Fruit fly (Drosophila melanogaster) whole organism: ENCODE data around the gene Cka.
A peak's percentile ranks its signal among the peaks of the same experiment; 100 is the strongest.
"Not testable (repeated sequence)": the region's sequence is repeated elsewhere in the genome, so short reads cannot be mapped to it uniquely, and the experiment has no call there.

Experiments
- CG8478 ChIP-seq: fragments of >200 bp; optimal IDR thresholded peaks from 2 replicates; lab custom pipeline; 2018; ENCODE audit warnings: inconsistent platforms
- Dll ChIP-seq: fragments of >200 bp; optimal IDR thresholded peaks from 2 replicates; lab custom pipeline; 2017
- EcR ChIP-seq, 2 experiments: fragments of >200 bp; optimal IDR thresholded peaks; 2 replicates each; lab custom pipeline; 2017; ENCODE audit warnings: missing biosample characterization in 2 of 2, missing genetic modification characterization in 2 of 2, missing genetic modification reagents in 2 of 2
- pan ChIP-seq: fragments of >200 bp; optimal IDR thresholded peaks from 2 replicates; lab custom pipeline; 2017
- psq ChIP-seq: fragments of >200 bp; optimal IDR thresholded peaks from 2 replicates; lab custom pipeline; 2017
- usp ChIP-seq: fragments of >200 bp; optimal IDR thresholded peaks from 2 replicates; lab custom pipeline; 2017; ENCODE audit warnings: missing biosample characterization, missing genetic modification characterization, mixed read lengths

The Cka gene

DNA sequence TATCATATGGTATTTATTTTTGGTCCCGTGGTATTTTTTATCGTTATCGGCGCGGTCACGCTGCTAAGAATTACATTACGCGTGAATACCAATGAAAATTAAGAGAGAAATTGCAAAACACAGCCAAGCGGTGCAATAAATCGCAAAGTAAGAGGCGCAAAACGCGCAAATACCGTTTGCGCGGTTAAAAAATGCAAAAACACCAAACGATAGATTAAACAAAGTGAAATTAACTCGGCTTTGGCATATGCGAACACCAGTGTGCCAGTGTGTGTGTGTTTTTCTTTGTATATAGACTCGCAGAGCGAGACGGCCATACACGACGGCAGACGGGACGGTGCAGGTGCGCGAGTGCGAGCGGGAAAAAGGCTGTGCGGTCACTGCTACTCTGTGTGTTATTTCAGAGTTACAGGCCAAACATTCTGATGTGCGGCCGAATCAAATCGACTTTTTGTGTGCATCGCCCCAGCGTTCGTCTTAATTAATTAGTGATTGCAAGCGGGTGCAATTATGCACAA is at the start of gene Cka:
Cka (plus strand) TSS at position 29 of the 518 bp plus-strand sequence.
- peak; percentile 77 for TF ChIP-seq CG8478
- TF ChIP-seq Dll (lab: Kevin White, UChicago): no peak
- TF ChIP-seq usp: no peak

DNA sequence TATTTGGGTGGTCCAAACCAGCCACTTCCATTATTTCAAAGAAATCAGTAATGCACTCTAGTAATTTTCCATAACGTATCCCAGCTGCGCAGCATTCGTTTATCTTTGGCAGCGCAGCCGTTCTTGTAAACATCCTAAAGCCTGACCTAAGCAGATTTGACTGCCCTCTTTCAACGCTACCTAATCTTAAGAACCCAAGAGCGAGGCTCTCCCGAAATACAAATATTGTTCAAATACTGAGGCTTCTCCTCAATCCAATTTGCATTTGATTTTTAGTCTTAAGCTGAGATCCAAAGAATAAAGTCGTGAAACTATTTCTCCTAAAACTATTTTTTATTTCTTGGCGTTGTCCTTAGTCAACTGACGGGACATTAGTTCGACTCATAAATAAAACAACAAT is 46.9 kb upstream of the Cka start, which contains the start of gene CG7231:
CG7231 (plus strand) TSS at position 301 of the 400 bp plus-strand sequence.
- TF ChIP-seq pan (lab: Kevin White, UChicago); EcR (GFP tag; optimal IDR thresholded peaks at IDR 0.05; lab: Kevin White, UChicago); usp: not testable (repeated sequence)

DNA sequence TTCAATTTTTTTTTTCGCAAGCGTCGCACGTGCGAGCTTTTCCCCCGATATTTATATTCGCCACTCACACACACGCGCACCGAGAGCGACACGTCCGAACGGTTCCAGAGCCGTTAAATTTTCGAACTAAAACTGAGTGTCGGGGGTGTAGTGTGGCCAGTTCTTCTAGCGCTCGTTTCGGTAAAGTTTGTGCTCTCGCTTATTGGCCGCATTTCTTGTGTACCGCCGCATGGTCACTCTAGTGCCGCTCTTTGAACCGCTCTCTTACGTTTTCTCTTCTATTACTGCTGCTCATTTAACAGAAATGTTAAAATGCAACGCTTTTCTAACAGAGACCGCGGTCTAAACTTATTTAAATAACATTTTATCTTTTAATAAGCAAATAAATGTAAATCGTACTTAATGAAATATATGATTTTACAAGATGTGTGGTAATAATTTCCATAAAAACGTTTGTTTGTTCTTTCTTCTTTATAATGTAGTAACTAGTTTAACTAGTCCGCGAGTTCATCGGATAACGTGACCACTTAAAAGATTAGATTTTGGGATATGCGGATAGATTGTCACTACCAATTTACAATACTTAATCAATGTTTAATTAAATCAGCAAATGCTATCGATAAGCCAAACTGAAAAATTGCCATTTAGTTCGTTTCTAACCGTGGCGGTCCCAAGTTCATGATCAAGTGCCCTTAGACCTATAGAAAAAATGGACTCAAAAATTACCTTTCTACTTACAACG is 46.3 kb upstream of the Cka start, which contains the start of gene Snoo:
Snoo (minus strand) TSS at position 138 of the 742 bp plus-strand sequence.
- TF ChIP-seq Dll (lab: Kevin White, UChicago) (no peak), EcR (GFP tag; optimal IDR thresholded peaks at IDR 0.05; lab: Kevin White, UChicago) (no peak), usp (no peak), psq (no peak), CG8478 (no peak), pan (lab: Kevin White, UChicago) (no peak)

DNA sequence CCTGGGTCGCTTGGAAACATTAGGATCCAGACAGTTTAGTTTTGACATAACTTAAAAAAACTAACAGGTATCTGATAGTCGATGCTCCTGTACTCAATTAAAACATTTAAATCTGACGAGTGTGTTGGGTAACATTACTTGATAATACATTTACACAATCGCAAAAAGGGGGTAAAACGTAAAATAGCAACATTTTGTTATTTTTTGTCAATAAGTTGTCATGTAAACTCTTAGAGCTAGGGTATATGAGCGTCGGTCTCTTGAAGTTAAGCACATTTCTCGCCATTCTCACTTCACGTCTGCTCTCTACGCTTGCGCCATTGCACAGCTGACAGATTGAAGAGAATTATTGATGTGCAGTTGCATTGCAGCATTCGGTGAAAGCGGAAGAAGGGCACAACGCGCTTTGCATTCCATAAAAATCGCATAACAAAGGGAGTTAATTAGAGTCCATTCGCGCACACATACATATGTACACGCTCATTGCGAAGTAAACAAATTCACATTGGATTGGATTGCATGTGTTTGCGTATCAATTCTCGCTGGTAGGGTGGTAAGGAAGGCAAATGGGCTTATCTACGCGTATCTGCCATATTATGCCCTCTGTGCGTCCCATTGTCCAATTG is 45.5 kb upstream of the Cka start:
- TF ChIP-seq usp (no peak), pan (lab: Kevin White, UChicago) (no peak), Dll (lab: Kevin White, UChicago) (no peak), CG8478 (no peak), psq (no peak), EcR (GFP tag; optimal IDR thresholded peaks at IDR 0.05; lab: Kevin White, UChicago) (no peak)

DNA sequence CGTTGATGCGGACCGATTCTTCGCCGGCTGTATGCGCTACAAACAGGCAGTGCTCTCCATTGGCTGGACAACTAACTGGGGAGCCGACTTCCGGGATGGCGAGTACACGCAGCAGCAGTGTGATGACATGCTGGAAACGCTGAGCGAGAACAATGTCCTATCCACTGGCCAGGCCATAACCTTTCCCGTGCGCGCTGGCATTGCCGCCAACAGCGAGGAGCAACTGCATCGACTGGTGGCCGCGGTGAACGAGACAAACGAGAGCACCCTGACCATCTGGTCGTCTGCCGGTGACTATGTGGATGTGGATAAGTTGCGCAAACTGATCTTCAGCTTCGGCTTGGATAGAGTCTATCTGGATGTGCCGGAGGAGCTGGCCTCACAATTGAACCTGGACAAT is 44.3 kb upstream of the Cka start:
- TF ChIP-seq Dll (lab: Kevin White, UChicago): no peak
- TF ChIP-seq psq: no peak
- no peak for TF ChIP-seq EcR (GFP tag; optimal IDR thresholded peaks at IDR 0.05; lab: Kevin White, UChicago)
- no peak for TF ChIP-seq CG8478
- no peak for TF ChIP-seq pan (lab: Kevin White, UChicago)
- TF ChIP-seq usp: no peak

DNA sequence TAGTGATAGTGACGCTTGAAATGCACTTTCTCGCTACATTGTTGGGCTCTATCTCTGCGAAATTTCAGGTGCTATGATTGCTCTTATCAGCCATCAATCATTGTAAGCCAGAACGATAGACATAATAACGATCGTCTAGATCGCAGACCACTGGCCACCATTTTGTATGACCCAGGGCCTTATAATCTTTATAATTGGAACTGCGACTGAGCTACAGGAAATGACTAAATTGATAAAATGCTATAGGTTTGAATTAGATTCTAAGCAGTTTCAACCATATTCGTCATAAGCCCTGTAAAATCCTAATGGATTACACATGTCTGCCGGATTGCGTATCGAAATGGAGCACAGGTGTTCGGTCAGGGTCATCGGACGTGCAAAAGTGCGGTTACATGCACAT is 40.7 kb upstream of the Cka start:
- TF ChIP-seq psq: no peak
- TF ChIP-seq EcR (GFP tag; optimal IDR thresholded peaks at IDR 0.05; lab: Kevin White, UChicago): no peak
- no peak for TF ChIP-seq usp
- TF ChIP-seq pan (lab: Kevin White, UChicago): no peak
- no peak for TF ChIP-seq Dll (lab: Kevin White, UChicago)
- no peak for TF ChIP-seq CG8478

DNA sequence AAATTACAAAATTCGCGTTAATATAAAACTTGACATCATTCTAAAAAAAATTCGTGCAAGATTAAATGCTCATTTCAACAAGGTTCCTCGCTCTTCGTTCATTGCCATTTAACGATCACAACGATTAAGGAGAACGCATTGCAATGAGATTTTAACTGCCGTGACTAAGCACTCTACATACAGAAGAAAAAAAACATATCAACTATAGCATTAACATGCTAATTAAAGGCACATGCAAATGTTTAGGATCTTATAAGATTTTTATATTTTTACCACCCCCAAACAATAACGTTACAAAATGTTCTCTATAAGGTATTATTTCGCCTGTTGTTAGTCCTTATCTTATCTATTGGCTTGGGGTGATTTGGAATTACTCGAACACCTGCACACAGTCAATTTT is 39.8 kb upstream of the Cka start:
- TF ChIP-seq CG8478 (no peak), pan (lab: Kevin White, UChicago) (no peak), Dll (lab: Kevin White, UChicago) (no peak), usp (no peak), psq (no peak), EcR (GFP tag; optimal IDR thresholded peaks at IDR 0.05; lab: Kevin White, UChicago) (no peak)

DNA sequence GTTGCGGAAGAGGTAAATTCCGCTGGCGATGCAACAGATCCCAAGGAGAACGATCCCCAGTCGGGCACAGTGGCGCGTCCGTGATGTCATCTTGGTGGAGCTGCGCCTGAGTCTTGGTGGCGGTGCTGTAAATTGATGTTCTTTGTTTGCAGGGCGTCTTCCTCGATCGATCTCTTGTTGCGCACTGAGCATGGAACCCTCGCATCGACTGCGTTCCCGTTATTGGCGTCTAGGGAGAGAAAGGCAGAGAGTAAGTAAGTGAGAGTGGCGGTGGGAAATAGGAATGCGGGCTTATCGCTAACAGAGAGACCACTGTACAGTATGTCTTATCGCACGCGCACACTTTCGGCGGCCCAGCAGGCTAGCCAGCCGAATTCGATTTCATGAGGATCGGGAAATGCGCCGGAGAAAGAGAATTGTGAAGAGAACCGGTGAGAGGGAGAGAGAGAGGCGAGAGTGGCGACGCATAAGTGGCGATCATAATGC is 39.1 kb upstream of the Cka start:
- TF ChIP-seq Dll (lab: Kevin White, UChicago) (peak; percentile 93), pan (lab: Kevin White, UChicago) (no peak)

DNA sequence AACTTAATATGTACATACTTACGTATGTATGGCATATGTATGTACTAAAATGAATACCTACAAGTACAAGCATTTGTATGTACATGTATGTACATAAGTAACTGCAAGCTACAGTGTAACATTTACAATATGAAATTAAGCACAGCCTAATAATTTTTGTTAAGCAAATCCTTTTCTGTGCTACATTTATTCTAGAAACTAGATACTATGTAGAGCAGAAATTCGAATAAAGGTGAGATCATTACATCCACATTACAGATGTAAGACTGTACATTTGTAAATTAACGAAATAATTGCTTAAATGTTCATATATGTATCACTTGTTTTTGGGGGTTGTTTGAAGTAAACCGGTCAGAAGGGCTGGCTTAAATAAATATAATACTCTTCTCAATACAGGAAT is 38.6 kb upstream of the Cka start:
- TF ChIP-seq pan (lab: Kevin White, UChicago): no peak
- TF ChIP-seq psq: no peak
- no peak for TF ChIP-seq Dll (lab: Kevin White, UChicago)
- TF ChIP-seq CG8478: no peak
- TF ChIP-seq EcR (GFP tag; optimal IDR thresholded peaks at IDR 0.05; lab: Kevin White, UChicago): no peak
- no peak for TF ChIP-seq usp

DNA sequence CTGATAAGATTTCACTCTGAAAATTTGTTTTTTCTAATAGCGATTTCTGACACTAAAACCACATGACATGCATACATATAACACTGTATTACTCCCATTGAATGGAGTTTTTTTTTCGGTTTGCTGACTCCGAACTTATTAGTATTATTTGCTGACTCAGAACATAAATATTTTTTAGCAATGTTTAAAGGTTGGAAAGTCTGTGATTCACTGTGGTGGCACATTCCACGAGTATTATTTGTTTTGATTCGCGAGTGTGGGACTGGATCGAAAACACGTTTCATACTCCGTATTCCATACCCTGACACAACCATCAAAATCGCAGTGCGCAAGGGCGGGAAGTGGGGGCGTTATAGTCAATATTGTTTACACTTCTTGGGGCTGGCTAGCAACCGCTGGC is 37.9 kb upstream of the Cka start:
- no peak for TF ChIP-seq pan (lab: Kevin White, UChicago)

DNA sequence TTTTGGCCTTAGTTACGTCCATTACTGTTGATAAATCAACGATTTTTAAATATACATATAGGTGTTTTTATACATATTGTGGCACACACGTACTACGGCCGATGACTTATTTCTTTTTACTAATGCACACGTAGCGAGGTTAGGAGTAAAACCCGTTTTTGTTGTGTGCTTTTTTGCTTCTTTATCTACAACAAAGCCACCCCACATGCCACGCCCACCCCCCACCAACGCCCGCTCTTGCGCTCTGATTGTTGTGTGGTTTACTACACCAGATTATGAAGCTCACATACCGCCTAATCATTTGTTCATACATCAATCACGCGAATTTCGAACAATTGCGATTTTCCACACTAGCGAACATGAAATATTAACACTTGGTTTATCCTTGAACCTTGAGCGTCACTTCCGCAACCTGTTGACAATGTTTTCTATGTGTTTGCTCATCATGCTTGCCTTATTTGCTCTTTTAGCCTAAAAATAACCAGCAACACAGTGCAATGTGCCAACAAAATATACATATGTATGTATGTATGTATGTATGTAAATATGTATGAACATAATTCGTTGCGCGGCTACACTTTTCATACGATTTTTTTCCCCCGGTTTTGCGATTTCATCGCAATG is 37.3 kb upstream of the Cka start:
- TF ChIP-seq usp: no peak
- TF ChIP-seq Dll (lab: Kevin White, UChicago): no peak
- TF ChIP-seq EcR (GFP tag; optimal IDR thresholded peaks at IDR 0.05; lab: Kevin White, UChicago): no peak
- no peak for TF ChIP-seq pan (lab: Kevin White, UChicago)
- no peak for TF ChIP-seq CG8478
- TF ChIP-seq psq: no peak

DNA sequence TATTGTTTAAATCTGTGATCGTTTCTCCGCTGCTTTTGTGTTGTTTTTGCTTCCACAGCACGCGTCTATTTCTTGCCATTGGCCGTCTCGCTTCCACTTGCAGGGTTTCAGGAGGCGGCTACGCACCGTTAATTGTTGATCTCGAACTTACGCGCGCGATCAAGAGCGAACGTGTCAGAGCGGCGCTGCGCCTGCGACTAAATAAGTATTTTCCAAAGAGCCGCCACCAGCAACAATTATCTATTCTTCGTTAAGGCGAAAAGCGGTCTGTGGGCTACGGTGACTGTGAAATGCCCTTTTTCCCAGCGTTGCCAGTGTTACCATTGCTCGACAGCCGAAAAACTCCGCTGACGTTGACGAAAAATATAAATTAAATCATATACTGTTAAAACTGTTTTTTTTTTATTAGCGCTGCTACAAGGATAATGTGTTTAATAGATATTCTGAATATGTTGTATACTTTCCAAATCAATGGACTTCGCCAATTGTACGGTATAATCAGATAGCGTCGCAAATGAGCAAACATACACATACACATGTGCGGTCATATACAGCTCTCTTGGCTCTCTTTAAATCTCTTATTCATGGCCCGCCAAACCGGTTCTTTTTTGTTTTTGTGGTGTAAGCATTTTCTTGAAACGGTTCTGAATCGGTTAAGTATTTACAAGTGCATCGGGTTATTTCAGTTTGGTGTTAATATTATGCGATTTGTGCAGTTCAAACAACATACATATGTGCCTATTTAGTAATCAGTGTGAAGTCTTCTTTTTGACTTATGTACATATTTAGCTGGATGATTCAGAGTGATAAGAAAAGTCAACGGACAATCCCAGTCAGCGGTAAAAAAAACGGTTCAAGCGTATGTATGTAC is 36.3 kb upstream of the Cka start, which contains the start of gene pes:
pes (minus strand) TSS at position 201 of the 871 bp plus-strand sequence.
- TF ChIP-seq Dll (lab: Kevin White, UChicago) (no peak), CG8478 (no peak), EcR (GFP tag; optimal IDR thresholded peaks at IDR 0.05; lab: Kevin White, UChicago) (no peak), psq (no peak), pan (lab: Kevin White, UChicago) (no peak), usp (no peak)
